Worm (Caenorhabditis elegans) whole organism, L3 larva: Measurements from ENCODE around the gene Y37H2A.18.

Source experiments
- aly-2 ChIP-seq: fragments of 150-350 bp; optimal IDR thresholded peaks from 2 replicates; lab custom pipeline; 2014; ENCODE audit warnings: missing biosample characterization, missing genetic modification characterization
- ama-1 ChIP-seq: fragments of 150-350 bp; optimal IDR thresholded peaks from 2 replicates; lab custom pipeline; 2018
- ceh-28 ChIP-seq: fragments of 150-350 bp; optimal IDR thresholded peaks from 2 replicates; lab custom pipeline; 2014; ENCODE audit warnings: missing biosample characterization, missing genetic modification reagents, missing genetic modification characterization
- ceh-82 ChIP-seq: fragments of 150-350 bp; optimal IDR thresholded peaks from 2 replicates; lab custom pipeline; 2014; ENCODE audit warnings: missing biosample characterization, missing genetic modification characterization
- ceh-9 ChIP-seq: sonication (generic microtip); optimal IDR thresholded peaks from 2 replicates; lab custom pipeline; 2018; ENCODE audit warnings: missing biosample characterization, missing genetic modification characterization
- daf-12 ChIP-seq: fragments of 150-350 bp; optimal IDR thresholded peaks from 2 replicates; lab custom pipeline; 2014; ENCODE audit warnings: missing biosample characterization, missing genetic modification reagents, missing genetic modification characterization
- egl-27 ChIP-seq: sonication (generic microtip); optimal IDR thresholded peaks from 4 replicates; lab custom pipeline; 2017; ENCODE audit warnings: missing biosample characterization, missing genetic modification reagents, missing genetic modification characterization
- egl-5 ChIP-seq: fragments of 150-350 bp; optimal IDR thresholded peaks from 2 replicates; lab custom pipeline; 2017; ENCODE audit warnings: missing biosample characterization, missing genetic modification reagents, missing genetic modification characterization, inconsistent platforms
- elt-1 ChIP-seq: fragments of 150-350 bp; optimal IDR thresholded peaks from 2 replicates; lab custom pipeline; 2014; ENCODE audit warnings: missing biosample characterization, missing genetic modification characterization
- elt-2 ChIP-seq: sonication (generic microtip); optimal IDR thresholded peaks from 2 replicates; lab custom pipeline; 2016; ENCODE audit warnings: missing genetic modification reagents, mild to moderate bottlenecking, missing genetic modification characterization, missing compliant biosample characterization
- elt-3 ChIP-seq, 3 experiments: fragments of 150-350 bp in 1 of 3; sonication (generic microtip) in 2 of 3; optimal IDR thresholded peaks; 2 replicates in 2 of 3; 4 replicates in 1 of 3; lab custom pipeline; 2014 to 2017; ENCODE audit warnings: missing biosample characterization in 3 of 3, missing genetic modification characterization in 3 of 3
- eor-1 ChIP-seq, 2 experiments: fragments of 150-350 bp; optimal IDR thresholded peaks; 2 replicates each; lab custom pipeline; 2014 to 2018; ENCODE audit warnings: missing biosample characterization in 2 of 2, missing genetic modification characterization in 2 of 2
- fkh-10 ChIP-seq: sonication (generic microtip); optimal IDR thresholded peaks from 2 replicates; lab custom pipeline; 2017; ENCODE audit warnings: missing biosample characterization, missing genetic modification reagents, missing genetic modification characterization
- fos-1 ChIP-seq: fragments of 150-350 bp; optimal IDR thresholded peaks from 2 replicates; lab custom pipeline; 2014; ENCODE audit warnings: missing biosample characterization, missing genetic modification characterization
- hmg-11 ChIP-seq: sonication (generic microtip); optimal IDR thresholded peaks from 2 replicates; lab custom pipeline; 2016; ENCODE audit warnings: missing genetic modification characterization, missing compliant biosample characterization
- jun-1 ChIP-seq: fragments of 150-350 bp; optimal IDR thresholded peaks from 2 replicates; lab custom pipeline; 2014; ENCODE audit warnings: missing biosample characterization, missing genetic modification reagents, missing genetic modification characterization
- lsy-12 ChIP-seq: sonication (generic microtip); optimal IDR thresholded peaks from 2 replicates; lab custom pipeline; 2016; ENCODE audit warnings: mild to moderate bottlenecking, missing genetic modification characterization, missing compliant biosample characterization
- mdl-1 ChIP-seq: fragments of 150-350 bp; optimal IDR thresholded peaks from 2 replicates; lab custom pipeline; 2014; ENCODE audit warnings: missing biosample characterization, missing genetic modification characterization
- mml-1 ChIP-seq: fragments of 150-350 bp; sonication (generic microtip); optimal IDR thresholded peaks from 3 replicates; lab custom pipeline; 2014; ENCODE audit warnings: missing biosample characterization, missing genetic modification characterization
- nhr-11 ChIP-seq: fragments of 150-350 bp; optimal IDR thresholded peaks from 2 replicates; lab custom pipeline; 2014; ENCODE audit warnings: missing biosample characterization, missing genetic modification characterization
- nhr-12 ChIP-seq: fragments of 150-350 bp; optimal IDR thresholded peaks from 2 replicates; lab custom pipeline; 2014; ENCODE audit warnings: missing biosample characterization, missing genetic modification characterization
- nhr-23 ChIP-seq: fragments of 150-350 bp; optimal IDR thresholded peaks from 2 replicates; lab custom pipeline; 2014; ENCODE audit warnings: missing biosample characterization, missing genetic modification reagents, missing genetic modification characterization
- nhr-237 ChIP-seq: fragments of 150-350 bp; optimal IDR thresholded peaks from 2 replicates; lab custom pipeline; 2014; ENCODE audit warnings: missing biosample characterization, missing genetic modification characterization
- nhr-43 ChIP-seq: sonication (generic microtip); optimal IDR thresholded peaks from 2 replicates; lab custom pipeline; 2016; ENCODE audit warnings: mild to moderate bottlenecking, missing genetic modification characterization, missing compliant biosample characterization; ENCODE audit not compliant: poor library complexity, severe bottlenecking
- nhr-67 ChIP-seq: fragments of 150-350 bp; optimal IDR thresholded peaks from 2 replicates; lab custom pipeline; 2014; ENCODE audit warnings: missing biosample characterization, missing genetic modification characterization
- nhr-76 ChIP-seq: fragments of 150-350 bp; sonication (generic microtip); optimal IDR thresholded peaks from 5 replicates; lab custom pipeline; 2014; ENCODE audit warnings: missing biosample characterization, missing genetic modification characterization
- nhr-77 ChIP-seq: fragments of 150-350 bp; optimal IDR thresholded peaks from 2 replicates; lab custom pipeline; 2014; ENCODE audit warnings: missing biosample characterization, missing genetic modification characterization
- pha-4 ChIP-seq: fragments of 150-350 bp; optimal IDR thresholded peaks from 2 replicates; lab custom pipeline; 2014; ENCODE audit warnings: missing biosample characterization, missing genetic modification reagents, missing genetic modification characterization
- pqm-1 ChIP-seq: fragments of 150-350 bp; optimal IDR thresholded peaks from 2 replicates; lab custom pipeline; 2017; ENCODE audit warnings: missing biosample characterization, missing genetic modification characterization, inconsistent platforms
- sea-2 ChIP-seq: fragments of 150-350 bp; sonication (generic microtip); optimal IDR thresholded peaks from 4 replicates; lab custom pipeline; 2014; ENCODE audit warnings: missing biosample characterization, missing genetic modification reagents, missing genetic modification characterization
- snpc-4 ChIP-seq: fragments of 150-350 bp; optimal IDR thresholded peaks from 2 replicates; lab custom pipeline; 2014; ENCODE audit warnings: missing biosample characterization, missing genetic modification characterization
- tbx-2 ChIP-seq: sonication (generic microtip); optimal IDR thresholded peaks from 2 replicates; lab custom pipeline; 2016; ENCODE audit warnings: mild to moderate bottlenecking, missing genetic modification characterization, missing compliant biosample characterization
- unc-39 ChIP-seq: sonication (generic microtip); optimal IDR thresholded peaks from 4 replicates; lab custom pipeline; 2017; ENCODE audit warnings: missing biosample characterization, missing genetic modification characterization
- unc-62 ChIP-seq: fragments of 150-350 bp; sonication (generic microtip); optimal IDR thresholded peaks from 4 replicates; lab custom pipeline; 2014; ENCODE audit warnings: missing biosample characterization, missing genetic modification reagents, missing genetic modification characterization
- ztf-11 ChIP-seq: fragments of 150-350 bp; optimal IDR thresholded peaks from 2 replicates; lab custom pipeline; 2014; ENCODE audit warnings: missing biosample characterization, missing genetic modification characterization

Y37H2A.18 gene

ce11 chrV:18137679-18138078, 4.6 kb upstream of the Y37H2A.18 start:
- no peak for TF ChIP-seq unc-39
- no peak for TF ChIP-seq nhr-77 (tag; lab: Kevin White, UChicago)
- TF ChIP-seq mdl-1, result no peak
- TF ChIP-seq fkh-10 (GFP tag; lab: Kevin White, UChicago), result no peak
- TF ChIP-seq nhr-23 (tag; lab: Kevin White, UChicago), result no peak
- TF ChIP-seq lsy-12 (tag; lab: Kevin White, UChicago), result no peak
- TF ChIP-seq hmg-11 (tag; lab: Kevin White, UChicago), result no peak
- no peak for TF ChIP-seq nhr-67 (tag; lab: Kevin White, UChicago)
- TF ChIP-seq egl-5, result no peak
- no peak for TF ChIP-seq unc-62

ce11 chrV:18134378-18134777, 1.3 kb upstream of the Y37H2A.18 start, which contains the start of gene Y37H2A.7:
TSS of gene Y37H2A.7 (minus strand) at chrV:18134478.
- TF ChIP-seq egl-5 (no peak), fos-1 (tag; lab: Kevin White, UChicago) (no peak), ceh-28 (tag; lab: Kevin White, UChicago) (no peak), elt-3 (tag; optimal IDR thresholded peaks at IDR 0.05; lab: Kevin White, UChicago) (no peak), pha-4 (tag; lab: Kevin White, UChicago) (no peak), unc-62 (no peak), mml-1 (tag; lab: Kevin White, UChicago) (no peak), nhr-11 (tag; lab: Kevin White, UChicago) (no peak), pqm-1 (tag; lab: Kevin White, UChicago) (no peak), elt-1 (tag; lab: Kevin White, UChicago) (no peak), unc-39 (no peak), nhr-67 (tag; lab: Kevin White, UChicago) (no peak), hmg-11 (tag; lab: Kevin White, UChicago) (no peak), snpc-4 (tag; lab: Kevin White, UChicago) (no peak)
- TF ChIP-seq, all 47 proteins: peak for 0

- TF ChIP-seq fos-1 (tag; lab: Kevin White, UChicago), result no peak
- TF ChIP-seq ceh-28 (tag; lab: Kevin White, UChicago), result peak; percentile 6
Observed at ce11 chrV:18131049-18131448, 2.0 kb downstream of the Y37H2A.18 start, which contains the start of gene Y37H2A.12. TSS of gene Y37H2A.12 (minus strand) at chrV:18131129.

- peak; percentile 82 for TF ChIP-seq ceh-28 (tag; lab: Kevin White, UChicago)
Observed at ce11 chrV:18129663-18130272, 3.3 kb downstream of the Y37H2A.18 start.

ce11 chrV:18128545-18128944, 4.5 kb downstream of the Y37H2A.18 start:
- no peak for TF ChIP-seq ceh-9 (tag; lab: Kevin White, UChicago)
- no peak for TF ChIP-seq nhr-12 (tag; lab: Kevin White, UChicago)
- TF ChIP-seq ceh-28 (tag; lab: Kevin White, UChicago), result no peak
- no peak for TF ChIP-seq nhr-237 (tag; lab: Kevin White, UChicago)
- no peak for TF ChIP-seq tbx-2 (tag; lab: Kevin White, UChicago)
- no peak for TF ChIP-seq ama-1
- no peak for TF ChIP-seq ceh-82 (tag; lab: Kevin White, UChicago)
- no peak for TF ChIP-seq elt-1 (tag; lab: Kevin White, UChicago)
- TF ChIP-seq fkh-10 (GFP tag; lab: Kevin White, UChicago), result no peak
- no peak for TF ChIP-seq elt-2 (tag; lab: Kevin White, UChicago)
- no peak for TF ChIP-seq unc-62
- TF ChIP-seq nhr-76 (tag; lab: Kevin White, UChicago), result no peak
- TF ChIP-seq, all 47 proteins: peak for 0

ce11 chrV:18127192-18127591, 5.9 kb downstream of the Y37H2A.18 start, which contains the start of gene fbxa-211:
TSS of gene fbxa-211 (plus strand) at chrV:18127519.
- TF ChIP-seq tbx-2 (tag; lab: Kevin White, UChicago) (no peak), sea-2 (GFP tag; lab: Kevin White, UChicago) (no peak), hmg-11 (tag; lab: Kevin White, UChicago) (no peak), egl-27 (no peak), nhr-12 (tag; lab: Kevin White, UChicago) (no peak), ama-1 (no peak), daf-12 (tag; lab: Kevin White, UChicago) (no peak), nhr-11 (tag; lab: Kevin White, UChicago) (no peak), jun-1 (tag; lab: Kevin White, UChicago) (no peak), nhr-43 (no peak), eor-1 (tag; optimal IDR thresholded peaks at IDR 0.05; lab: Kevin White, UChicago) (no peak), ceh-28 (tag; lab: Kevin White, UChicago) (no peak), ztf-11 (tag; lab: Kevin White, UChicago) (no peak), fkh-10 (GFP tag; lab: Kevin White, UChicago) (no peak), unc-62 (no peak), aly-2 (tag; lab: Kevin White, UChicago) (no peak)
